Worm (Caenorhabditis elegans) whole organism, L4/young adult: ENCODE data around the gene aff-1.

ENCODE experiments used
- W03F9.2 ChIP-seq: fragments of 150-350 bp; optimal IDR thresholded peaks from 2 replicates; lab custom pipeline; 2014; ENCODE audit warnings: missing biosample characterization, missing genetic modification characterization
- dao-5 ChIP-seq: sonication (generic microtip); optimal IDR thresholded peaks from 2 replicates; lab custom pipeline; 2016; ENCODE audit warnings: missing genotype, missing genetic modification characterization, moderate library complexity, missing compliant biosample characterization
- him-1 ChIP-seq: sonication (generic microtip); optimal IDR thresholded peaks from 2 replicates; lab custom pipeline; 2016; ENCODE audit warnings: missing genotype, missing genetic modification reagents, missing genetic modification characterization, missing compliant biosample characterization

- TF ChIP-seq dao-5, result no peak
- no peak for TF ChIP-seq W03F9.2 (tag; lab: Kevin White, UChicago)
- TF ChIP-seq him-1 (tag; lab: Kevin White, UChicago), result no peak
Observed at ce11 chrII:6833781-6834339, 29.7 kb downstream of the aff-1 start.
